Worm (Caenorhabditis elegans) whole organism, L1 larva: ENCODE data around the gene C25G4.3.

Experiments used
- C04F5.9 ChIP-seq: sonication (generic microtip); optimal IDR thresholded peaks from 2 replicates; lab custom pipeline; 2016; ENCODE audit warnings: missing genetic modification characterization, missing compliant biosample characterization
- F16B12.6 ChIP-seq: fragments of 150-350 bp; optimal IDR thresholded peaks from 2 replicates; lab custom pipeline; 2014; ENCODE audit warnings: missing biosample characterization, missing genetic modification characterization
- Y116A8C.19 ChIP-seq: sonication (generic microtip); optimal IDR thresholded peaks from 2 replicates; lab custom pipeline; 2016; ENCODE audit warnings: missing compliant biosample characterization, missing genetic modification characterization, borderline replicate concordance
- aly-2 ChIP-seq: fragments of 150-350 bp; optimal IDR thresholded peaks from 2 replicates; lab custom pipeline; 2014; ENCODE audit warnings: missing biosample characterization, missing genetic modification characterization
- ama-1 ChIP-seq: fragments of 150-350 bp; optimal IDR thresholded peaks from 2 replicates; lab custom pipeline; 2014
- blmp-1 ChIP-seq: fragments of 150-350 bp; optimal IDR thresholded peaks from 2 replicates; lab custom pipeline; 2014; ENCODE audit warnings: missing biosample characterization, missing genetic modification characterization
- ceh-82 ChIP-seq, 3 experiments: fragments of 150-350 bp in 1 of 3; sonication (generic microtip) in 2 of 3; optimal IDR thresholded peaks; 2 replicates each; lab custom pipeline; 2014 to 2017; ENCODE audit warnings: missing biosample characterization in 3 of 3, missing genetic modification characterization in 3 of 3
- ceh-88 ChIP-seq: fragments of 200-800 bp; sonication (Bioruptor generic); IDR thresholded peaks from 2 replicates; pipeline ENCODE4 v1.3.6; 2022; ENCODE audit warnings: missing genetic modification characterization, missing compliant biosample characterization
- ceh-90 ChIP-seq: sonication (generic microtip); optimal IDR thresholded peaks from 2 replicates; lab custom pipeline; 2016; ENCODE audit warnings: missing genetic modification characterization, missing compliant biosample characterization
- dpl-1 ChIP-seq, 3 experiments: fragments of 150-350 bp in 2 of 3; sonication (generic microtip) in 1 of 3; optimal IDR thresholded peaks; 2 replicates each; lab custom pipeline; 2014 to 2017; ENCODE audit warnings: missing biosample characterization in 3 of 3, missing genetic modification characterization in 3 of 3, missing genetic modification reagents in 3 of 3
- efl-1 ChIP-seq, 4 experiments: fragments of 150-350 bp; optimal IDR thresholded peaks in 3 of 4; peaks in 1 of 4; 1 replicate in 1 of 4; 2 replicates in 3 of 4; lab custom pipeline; 2014; ENCODE audit warnings: missing biosample characterization in 2 of 4, missing genetic modification characterization in 2 of 4, missing genetic modification reagents in 2 of 4
- egl-13 ChIP-seq: sonication (generic microtip); optimal IDR thresholded peaks from 2 replicates; lab custom pipeline; 2016; ENCODE audit warnings: missing genotype, missing genetic modification reagents, missing genetic modification characterization, missing compliant biosample characterization
- egl-27 ChIP-seq, 2 experiments: fragments of 150-350 bp in 1 of 2; sonication (generic microtip); optimal IDR thresholded peaks; 3 replicates each; lab custom pipeline; 2017 to 2018; ENCODE audit warnings: missing biosample characterization in 2 of 2, missing genetic modification characterization in 2 of 2, missing genetic modification reagents in 2 of 2
- elt-3 ChIP-seq, 6 experiments: fragments of 150-350 bp in 1 of 6; sonication (generic microtip); optimal IDR thresholded peaks; 2 replicates each; lab custom pipeline; 2017 to 2018; ENCODE audit warnings: missing biosample characterization in 6 of 6, missing genetic modification characterization in 6 of 6, inconsistent platforms in 1 of 6
- fkh-10 ChIP-seq: sonication (generic microtip); optimal IDR thresholded peaks from 2 replicates; lab custom pipeline; 2017; ENCODE audit warnings: missing biosample characterization, missing genetic modification reagents, missing genetic modification characterization
- fkh-8 ChIP-seq: sonication (generic microtip); optimal IDR thresholded peaks from 2 replicates; lab custom pipeline; 2016; ENCODE audit warnings: mild to moderate bottlenecking, missing genetic modification characterization, missing compliant biosample characterization
- grh-1 ChIP-seq: fragments of 200-800 bp; sonication (Bioruptor generic); IDR thresholded peaks from 2 replicates; pipeline ENCODE4 v1.3.6; 2022; ENCODE audit warnings: missing genetic modification reagents, missing genetic modification characterization, missing compliant biosample characterization
- hlh-17 ChIP-seq: fragments of 200-800 bp; sonication (Bioruptor generic); optimal IDR thresholded peaks from 2 replicates; lab custom pipeline; 2018; ENCODE audit warnings: missing genetic modification characterization, mild to moderate bottlenecking, missing compliant biosample characterization, moderate library complexity, borderline replicate concordance
- irx-1 ChIP-seq: sonication (generic microtip); optimal IDR thresholded peaks from 2 replicates; lab custom pipeline; 2016; ENCODE audit warnings: missing genetic modification characterization, missing compliant biosample characterization
- lin-14 ChIP-seq: fragments of 200-800 bp; sonication (Bioruptor generic); optimal IDR thresholded peaks from 2 replicates; lab custom pipeline; 2018; ENCODE audit warnings: mild to moderate bottlenecking, missing genetic modification characterization, moderate library complexity, missing compliant biosample characterization
- lin-35 ChIP-seq, 2 experiments: fragments of 150-350 bp; optimal IDR thresholded peaks; 2 replicates each; lab custom pipeline; 2014; ENCODE audit warnings: missing biosample characterization in 2 of 2, missing genetic modification characterization in 2 of 2, missing genetic modification reagents in 2 of 2
- lin-39 ChIP-seq: fragments of 150-350 bp; optimal IDR thresholded peaks from 2 replicates; lab custom pipeline; 2014; ENCODE audit warnings: missing biosample characterization, missing genetic modification reagents, missing genetic modification characterization
- mab-9 ChIP-seq: fragments of 200-800 bp; sonication (Bioruptor generic); IDR thresholded peaks from 2 replicates; pipeline ENCODE4 v1.3.6; 2022; ENCODE audit warnings: missing genetic modification reagents, missing genetic modification characterization, missing compliant biosample characterization
- mdl-1 ChIP-seq, 2 experiments: fragments of 150-350 bp; optimal IDR thresholded peaks; 2 replicates each; lab custom pipeline; 2014 to 2017; ENCODE audit warnings: missing biosample characterization in 2 of 2, missing genetic modification characterization in 2 of 2, inconsistent platforms in 1 of 2
- nhr-28 ChIP-seq: fragments of 150-350 bp; optimal IDR thresholded peaks from 2 replicates; lab custom pipeline; 2014; ENCODE audit warnings: missing biosample characterization, missing genetic modification characterization
- nhr-77 ChIP-seq: fragments of 150-350 bp; optimal IDR thresholded peaks from 2 replicates; lab custom pipeline; 2014; ENCODE audit warnings: missing biosample characterization, missing genetic modification characterization
- nhr-85 ChIP-seq: sonication (generic microtip); peaks from one replicate; lab custom pipeline; 2016; ENCODE audit warnings: missing genetic modification characterization, inconsistent platforms, missing compliant biosample characterization
- nhr-90 ChIP-seq: sonication (generic microtip); optimal IDR thresholded peaks from 2 replicates; lab custom pipeline; 2016; ENCODE audit warnings: mild to moderate bottlenecking, missing genetic modification characterization, missing compliant biosample characterization; ENCODE audit not compliant: poor library complexity
- pag-3 ChIP-seq: sonication (generic microtip); optimal IDR thresholded peaks from 2 replicates; lab custom pipeline; 2017; ENCODE audit warnings: missing genetic modification characterization, mild to moderate bottlenecking, missing compliant biosample characterization, antibody characterized with exemption, borderline replicate concordance; ENCODE audit not compliant: insufficient read depth
- pqm-1 ChIP-seq: sonication (generic microtip); optimal IDR thresholded peaks from 3 replicates; lab custom pipeline; 2017; ENCODE audit warnings: missing biosample characterization, missing genetic modification characterization
- rnt-1 ChIP-seq: sonication (generic microtip); optimal IDR thresholded peaks from 2 replicates; lab custom pipeline; 2016; ENCODE audit warnings: mild to moderate bottlenecking, missing genetic modification characterization, moderate library complexity, missing compliant biosample characterization
- skn-1 ChIP-seq: fragments of 150-350 bp; optimal IDR thresholded peaks from 2 replicates; lab custom pipeline; 2014; ENCODE audit warnings: missing biosample characterization, missing genetic modification characterization
- snu-23 ChIP-seq: sonication (generic microtip); optimal IDR thresholded peaks from 2 replicates; lab custom pipeline; 2016; ENCODE audit warnings: missing genetic modification characterization, missing compliant biosample characterization
- sox-4 ChIP-seq: sonication (generic microtip); optimal IDR thresholded peaks from 2 replicates; lab custom pipeline; 2016; ENCODE audit warnings: missing genetic modification characterization, missing compliant biosample characterization
- sptf-1 ChIP-seq: fragments of 150-350 bp; optimal IDR thresholded peaks from 2 replicates; lab custom pipeline; 2014; ENCODE audit warnings: missing biosample characterization, missing genetic modification characterization
- sup-37 ChIP-seq: fragments of 200-800 bp; sonication (Bioruptor generic); optimal IDR thresholded peaks from 2 replicates; lab custom pipeline; 2018; ENCODE audit warnings: mild to moderate bottlenecking, missing genetic modification characterization, missing compliant biosample characterization
- tbx-2 ChIP-seq: sonication (generic microtip); optimal IDR thresholded peaks from 2 replicates; lab custom pipeline; 2016; ENCODE audit warnings: missing genetic modification characterization, missing compliant biosample characterization
- tlp-1 ChIP-seq: fragments of 150-350 bp; optimal IDR thresholded peaks from 2 replicates; lab custom pipeline; 2014; ENCODE audit warnings: missing biosample characterization, missing genetic modification characterization
- unc-86 ChIP-seq: sonication (generic microtip); optimal IDR thresholded peaks from 2 replicates; lab custom pipeline; 2016; ENCODE audit warnings: missing genetic modification characterization, missing compliant biosample characterization
- vab-15 ChIP-seq: sonication (generic microtip); optimal IDR thresholded peaks from 2 replicates; lab custom pipeline; 2017; ENCODE audit warnings: missing genotype, mild to moderate bottlenecking, missing genetic modification characterization, missing compliant biosample characterization
- xbp-1 ChIP-seq: sonication (generic microtip); optimal IDR thresholded peaks from 2 replicates; lab custom pipeline; 2016; ENCODE audit warnings: missing genetic modification characterization, missing compliant biosample characterization
- zag-1 ChIP-seq: fragments of 150-350 bp; optimal IDR thresholded peaks from 2 replicates; lab custom pipeline; 2014; ENCODE audit warnings: missing biosample characterization, missing genetic modification characterization
- ztf-11 ChIP-seq, 2 experiments: sonication (generic microtip); optimal IDR thresholded peaks; 2 replicates each; lab custom pipeline; 2016 to 2017; ENCODE audit warnings: missing genetic modification characterization in 2 of 2, missing biosample characterization in 1 of 2, missing compliant biosample characterization in 1 of 2

C25G4.3 gene

DNA sequence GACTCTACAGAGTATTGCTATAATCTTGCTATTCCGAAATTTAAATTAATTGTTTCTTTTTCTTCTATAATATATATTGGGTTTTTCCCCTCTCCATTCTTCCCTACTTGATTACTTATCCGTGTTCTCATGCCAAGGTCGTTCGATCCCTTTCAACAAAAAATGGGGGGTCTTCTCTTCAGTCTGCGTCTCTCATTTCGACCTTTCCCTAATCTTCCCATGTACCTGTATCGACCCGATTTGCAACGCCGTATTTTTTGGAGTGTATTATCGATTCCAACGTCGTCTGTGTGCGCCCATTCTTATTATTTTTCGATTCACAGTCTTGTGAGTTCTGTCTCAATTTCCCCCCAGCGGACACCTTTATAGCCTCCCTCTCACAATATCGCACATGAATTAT is 22.1 kb upstream of the C25G4.3 start (continued):
- peak; percentile 19 for TF ChIP-seq snu-23 (GFP tag; lab: Kevin White, UChicago)
- no peak for TF ChIP-seq ama-1
- peak; percentile 40 for TF ChIP-seq blmp-1 (tag; lab: Kevin White, UChicago)
- TF ChIP-seq zag-1, result no peak
- TF ChIP-seq egl-13, result no peak
- no peak for TF ChIP-seq C04F5.9 (tag; lab: Kevin White, UChicago)

ce11 chrIV:12464822-12465221 is 19.1 kb upstream of the C25G4.3 start:
- TF ChIP-seq F16B12.6 (tag; lab: Kevin White, UChicago) (no peak), mdl-1 (tag; optimal IDR thresholded peaks at IDR 0.05; lab: Kevin White, UChicago) (no peak), zag-1 (no peak), hlh-17 (no peak), tlp-1 (no peak), tbx-2 (no peak), unc-86 (no peak), fkh-8 (tag; lab: Kevin White, UChicago) (peak; percentile 83), elt-3 (tag; optimal IDR thresholded peaks at IDR 0.05; lab: Kevin White, UChicago) (no peak), lin-39 (tag; lab: Kevin White, UChicago) (no peak), nhr-77 (peak; percentile 6), ztf-11 (tag; optimal IDR thresholded peaks at IDR 0.05; lab: Kevin White, UChicago) (no peak), xbp-1 (tag; lab: Kevin White, UChicago) (no peak), vab-15 (no peak), pag-3 (no peak), irx-1 (no peak), fkh-10 (GFP tag; lab: Kevin White, UChicago) (peak; percentile 19), egl-27 (tag; optimal IDR thresholded peaks at IDR 0.05; lab: Kevin White, UChicago) (no peak), aly-2 (tag; lab: Kevin White, UChicago) (no peak), mab-9 (GFP tag; lab: Robert Waterston, UW) (no peak), grh-1 (GFP tag; lab: Robert Waterston, UW) (no peak), skn-1 (tag; lab: Kevin White, UChicago) (peak; percentile 31), pqm-1 (tag; lab: Kevin White, UChicago) (no peak), ceh-90 (tag; lab: Kevin White, UChicago) (no peak), sox-4 (no peak), Y116A8C.19 (tag; lab: Kevin White, UChicago) (no peak), efl-1 (optimal IDR thresholded peaks at IDR 0.05; lab: Kevin White, UChicago) (peak; percentile 16 to 30), efl-1 (GFP tag; optimal IDR thresholded peaks at IDR 0.05 in 1 of 2; lab: Kevin White, UChicago) (peak in 1 of 2 experiments; percentile 15), lin-14 (peak; percentile 85), sptf-1 (no peak), nhr-90 (no peak), blmp-1 (tag; lab: Kevin White, UChicago) (no peak), nhr-28 (tag; lab: Kevin White, UChicago) (no peak), ama-1 (no peak), rnt-1 (tag; lab: Kevin White, UChicago) (no peak), nhr-85 (tag; lab: Kevin White, UChicago) (peak; percentile 38), lin-35 (GFP tag; optimal IDR thresholded peaks at IDR 0.05; lab: Kevin White, UChicago) (peak in 1 of 2 experiments; percentile 22), sup-37 (no peak), ceh-82 (tag; optimal IDR thresholded peaks at IDR 0.05; lab: Kevin White, UChicago) (peak in 1 of 3 experiments; percentile 46), dpl-1 (GFP tag; optimal IDR thresholded peaks at IDR 0.05; lab: Kevin White, UChicago) (no peak), ceh-88 (GFP tag; lab: Robert Waterston, UW) (no peak)
